Worm (Caenorhabditis elegans) whole organism, L1 larva: Measurements from ENCODE around the gene K08D8.10.

ENCODE experiments used
- aha-1 ChIP-seq: fragments of 150-350 bp; optimal IDR thresholded peaks from 2 replicates; lab custom pipeline; 2014; ENCODE audit warnings: missing biosample characterization, missing genetic modification characterization
- ceh-8 ChIP-seq: fragments of 200-800 bp; sonication (Bioruptor generic); optimal IDR thresholded peaks from 2 replicates; lab custom pipeline; 2018; ENCODE audit warnings: mild to moderate bottlenecking, missing genetic modification characterization, moderate library complexity, missing compliant biosample characterization
- ceh-82 ChIP-seq, 3 experiments: fragments of 150-350 bp in 1 of 3; sonication (generic microtip) in 2 of 3; optimal IDR thresholded peaks; 2 replicates each; lab custom pipeline; 2014 to 2017; ENCODE audit warnings: missing biosample characterization in 3 of 3, missing genetic modification characterization in 3 of 3
- elt-2 ChIP-seq: sonication (generic microtip); optimal IDR thresholded peaks from 2 replicates; lab custom pipeline; 2016; ENCODE audit warnings: missing genetic modification characterization, mild to moderate bottlenecking, inconsistent platforms, missing compliant biosample characterization, missing genetic modification reagents
- hlh-4 ChIP-seq: sonication (generic microtip); optimal IDR thresholded peaks from 2 replicates; lab custom pipeline; 2016; ENCODE audit warnings: mild to moderate bottlenecking, missing genetic modification characterization, missing compliant biosample characterization
- nhr-90 ChIP-seq: sonication (generic microtip); optimal IDR thresholded peaks from 2 replicates; lab custom pipeline; 2016; ENCODE audit warnings: mild to moderate bottlenecking, missing genetic modification characterization, missing compliant biosample characterization; ENCODE audit not compliant: poor library complexity
- pqm-1 ChIP-seq: sonication (generic microtip); optimal IDR thresholded peaks from 3 replicates; lab custom pipeline; 2017; ENCODE audit warnings: missing biosample characterization, missing genetic modification characterization
- unc-62 ChIP-seq: fragments of 150-350 bp; optimal IDR thresholded peaks from 2 replicates; lab custom pipeline; 2014; ENCODE audit warnings: missing biosample characterization, missing genetic modification reagents, missing genetic modification characterization
- ztf-4 ChIP-seq: fragments of 150-350 bp; optimal IDR thresholded peaks from 2 replicates; lab custom pipeline; 2014; ENCODE audit warnings: missing biosample characterization, missing genetic modification characterization

- no peak for TF ChIP-seq ceh-8 (GFP tag; lab: Kevin White, UChicago)
- TF ChIP-seq nhr-90 = no peak
- no peak for TF ChIP-seq elt-2 (tag; lab: Kevin White, UChicago)
- no peak for TF ChIP-seq ztf-4
- no peak for TF ChIP-seq unc-62 (GFP tag; lab: Kevin White, UChicago)
- TF ChIP-seq hlh-4 (tag; lab: Kevin White, UChicago) = no peak
- no peak for TF ChIP-seq pqm-1
- no peak for TF ChIP-seq aha-1 (tag; lab: Kevin White, UChicago)
- no peak for TF ChIP-seq ceh-82 (tag; optimal IDR thresholded peaks at IDR 0.05; lab: Kevin White, UChicago)
Measured at ce11 chrIV:12869812-12870211, 30.6 kb upstream of the K08D8.10 start.
